Worm (Caenorhabditis elegans) whole organism, L3 larva: ENCODE results near the gene skat-1.

Source experiments
- ceh-16 ChIP-seq: sonication (generic microtip); optimal IDR thresholded peaks from 2 replicates; lab custom pipeline; 2017; ENCODE audit warnings: missing biosample characterization, missing genetic modification characterization
- fos-1 ChIP-seq: fragments of 150-350 bp; optimal IDR thresholded peaks from 2 replicates; lab custom pipeline; 2014; ENCODE audit warnings: missing biosample characterization, missing genetic modification characterization
- jun-1 ChIP-seq: fragments of 150-350 bp; optimal IDR thresholded peaks from 2 replicates; lab custom pipeline; 2014; ENCODE audit warnings: missing biosample characterization, missing genetic modification reagents, missing genetic modification characterization
- nhr-11 ChIP-seq: fragments of 150-350 bp; optimal IDR thresholded peaks from 2 replicates; lab custom pipeline; 2014; ENCODE audit warnings: missing biosample characterization, missing genetic modification characterization
- nhr-12 ChIP-seq: fragments of 150-350 bp; optimal IDR thresholded peaks from 2 replicates; lab custom pipeline; 2014; ENCODE audit warnings: missing biosample characterization, missing genetic modification characterization
- nhr-23 ChIP-seq: fragments of 150-350 bp; optimal IDR thresholded peaks from 2 replicates; lab custom pipeline; 2014; ENCODE audit warnings: missing biosample characterization, missing genetic modification reagents, missing genetic modification characterization
- nhr-237 ChIP-seq: fragments of 150-350 bp; optimal IDR thresholded peaks from 2 replicates; lab custom pipeline; 2014; ENCODE audit warnings: missing biosample characterization, missing genetic modification characterization
- pha-4 ChIP-seq: fragments of 150-350 bp; optimal IDR thresholded peaks from 2 replicates; lab custom pipeline; 2014; ENCODE audit warnings: missing biosample characterization, missing genetic modification reagents, missing genetic modification characterization
- skn-1 ChIP-seq: fragments of 150-350 bp; optimal IDR thresholded peaks from 2 replicates; lab custom pipeline; 2014; ENCODE audit warnings: missing biosample characterization, missing genetic modification characterization
- unc-62 ChIP-seq: fragments of 150-350 bp; sonication (generic microtip); optimal IDR thresholded peaks from 4 replicates; lab custom pipeline; 2014; ENCODE audit warnings: missing biosample characterization, missing genetic modification reagents, missing genetic modification characterization
- zag-1 ChIP-seq: fragments of 150-350 bp; optimal IDR thresholded peaks from 2 replicates; lab custom pipeline; 2014; ENCODE audit warnings: missing biosample characterization, missing genetic modification characterization
- ztf-4 ChIP-seq: fragments of 150-350 bp; optimal IDR thresholded peaks from 2 replicates; lab custom pipeline; 2014; ENCODE audit warnings: missing biosample characterization, missing genetic modification characterization

DNA sequence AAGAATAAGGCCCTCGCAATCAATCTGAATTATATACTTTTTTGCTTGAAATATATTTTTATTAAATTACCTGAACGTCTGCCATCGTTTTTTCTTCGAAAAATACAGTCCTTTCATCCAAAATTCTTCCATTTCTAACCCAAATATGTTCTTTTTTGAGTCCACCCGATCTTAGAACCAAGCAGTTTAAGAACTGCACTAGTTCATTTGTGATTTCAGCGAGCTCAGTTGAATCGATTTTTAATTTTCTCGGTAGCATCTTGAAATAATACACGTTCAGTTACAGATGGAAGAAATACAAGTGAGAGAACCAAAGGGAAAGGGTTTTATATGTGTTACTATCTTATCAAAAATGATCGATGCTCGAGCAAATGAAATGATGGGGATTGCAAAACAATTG, 2.9 kb upstream of the skat-1 start, which contains the start of gene F59B2.3:
- TF ChIP-seq nhr-23 (tag; lab: Kevin White, UChicago) (no peak), ceh-16 (tag; lab: Kevin White, UChicago) (no peak), nhr-12 (tag; lab: Kevin White, UChicago) (no peak), ztf-4 (no peak), unc-62 (GFP tag; lab: Kevin White, UChicago) (no peak), jun-1 (tag; lab: Kevin White, UChicago) (no peak), skn-1 (tag; lab: Kevin White, UChicago) (no peak), fos-1 (tag; lab: Kevin White, UChicago) (no peak), nhr-11 (tag; lab: Kevin White, UChicago) (no peak), zag-1 (tag; lab: Kevin White, UChicago) (no peak), nhr-237 (tag; lab: Kevin White, UChicago) (no peak), pha-4 (tag; lab: Kevin White, UChicago) (no peak)
